Fruit fly (Drosophila melanogaster) whole organism, embryonic: ENCODE data around the gene CG34179.

Experiments
- Bgb ChIP-seq: fragments of 200-800 bp; sonication (Bioruptor generic); IDR thresholded peaks from 2 replicates; pipeline ENCODE4 v1.3.6; 2022; ENCODE audit warnings: missing biosample characterization, missing genetic modification characterization; ENCODE audit not compliant: partially characterized antibody
- Bteb2 ChIP-seq: fragments of 200-800 bp; sonication (Bioruptor generic); optimal IDR thresholded peaks from 2 replicates; lab custom pipeline; 2016; ENCODE audit warnings: missing biosample characterization, missing genetic modification characterization
- CG10209 ChIP-seq: fragments of 200-800 bp; sonication (Bioruptor generic); optimal IDR thresholded peaks from 3 replicates; lab custom pipeline; 2017; ENCODE audit warnings: missing biosample characterization, mild to moderate bottlenecking, missing genetic modification characterization, missing genetic modification reagents
- CG10267 ChIP-seq: fragments of 200-800 bp; sonication (Bioruptor generic); optimal IDR thresholded peaks from 2 replicates; lab custom pipeline; 2018; ENCODE audit warnings: missing biosample characterization, mild to moderate bottlenecking, missing genetic modification characterization, moderate library complexity
- CG10274 ChIP-seq: fragments of 200-800 bp; sonication (Bioruptor generic); optimal IDR thresholded peaks from 3 replicates; lab custom pipeline; 2017; ENCODE audit warnings: missing biosample characterization, mild to moderate bottlenecking, missing genetic modification characterization
- CG10543 ChIP-seq: fragments of 200-800 bp; sonication (Bioruptor generic); optimal IDR thresholded peaks from 3 replicates; lab custom pipeline; 2017; ENCODE audit warnings: missing biosample characterization, mild to moderate bottlenecking, missing genetic modification characterization, moderate library complexity
- CG11093 ChIP-seq: fragments of 200-800 bp; sonication (Bioruptor generic); IDR thresholded peaks from 3 replicates; pipeline ENCODE4 v1.3.6; 2022; ENCODE audit warnings: missing biosample characterization, missing genetic modification characterization
- CG12942 ChIP-seq: fragments of 200-800 bp; sonication (Bioruptor generic); optimal IDR thresholded peaks from 3 replicates; lab custom pipeline; 2016; ENCODE audit warnings: missing biosample characterization, missing genetic modification characterization
- CG13624 ChIP-seq: fragments of 200-800 bp; sonication (Bioruptor generic); optimal IDR thresholded peaks from 2 replicates; lab custom pipeline; 2016; ENCODE audit warnings: missing biosample characterization, missing genetic modification characterization
- CG14710 ChIP-seq: fragments of 200-800 bp; sonication (Bioruptor generic); optimal IDR thresholded peaks from 3 replicates; lab custom pipeline; 2019; ENCODE audit warnings: missing biosample characterization, mild to moderate bottlenecking, missing genetic modification characterization, moderate library complexity
- CG14860 ChIP-seq: fragments of 200-800 bp; sonication (Bioruptor generic); IDR thresholded peaks from 3 replicates; pipeline ENCODE4 v1.3.6; 2022; ENCODE audit warnings: missing biosample characterization, missing genetic modification characterization; ENCODE audit not compliant: partially characterized antibody
- CG17186 ChIP-seq: fragments of 200-800 bp; sonication (Bioruptor generic); optimal IDR thresholded peaks from 3 replicates; lab custom pipeline; 2017; ENCODE audit warnings: missing biosample characterization, missing genetic modification reagents, missing genetic modification characterization
- CG17802 ChIP-seq: fragments of 200-800 bp; sonication (Bioruptor generic); optimal IDR thresholded peaks from 2 replicates; lab custom pipeline; 2018; ENCODE audit warnings: missing biosample characterization, mild to moderate bottlenecking, missing genetic modification characterization, moderate library complexity
- CG2202 ChIP-seq: fragments of 200-800 bp; sonication (Bioruptor generic); optimal IDR thresholded peaks from 2 replicates; lab custom pipeline; 2018; ENCODE audit warnings: missing biosample characterization, mild to moderate bottlenecking, missing genetic modification characterization
- CG33213 ChIP-seq: fragments of 200-800 bp; sonication (Bioruptor generic); optimal IDR thresholded peaks from 3 replicates; lab custom pipeline; 2016; ENCODE audit warnings: missing biosample characterization, missing genetic modification characterization
- CG3726 ChIP-seq: fragments of 200-800 bp; sonication (Bioruptor generic); IDR thresholded peaks from 3 replicates; pipeline ENCODE4, ENCODE4 v1.3.6; 2022; ENCODE audit warnings: missing biosample characterization, missing genetic modification characterization
- CG43689 ChIP-seq: fragments of 200-800 bp; sonication (Bioruptor generic); IDR thresholded peaks from 2 replicates; pipeline ENCODE4 v1.3.6; 2022; ENCODE audit warnings: missing biosample characterization, missing genetic modification characterization
- CG6272 ChIP-seq: fragments of 200-800 bp; sonication (Bioruptor generic); IDR thresholded peaks from 2 replicates; pipeline ENCODE4 v1.3.6; 2022; ENCODE audit warnings: missing biosample characterization, missing genetic modification characterization
- CG7556 ChIP-seq: fragments of 200-800 bp; sonication (Bioruptor generic); optimal IDR thresholded peaks from 2 replicates; lab custom pipeline; 2017; ENCODE audit warnings: missing biosample characterization, mild to moderate bottlenecking, missing genetic modification characterization
- CG8924 ChIP-seq: fragments of 200-800 bp; optimal IDR thresholded peaks from 3 replicates; lab custom pipeline; 2019; ENCODE audit warnings: missing biosample characterization, mild to moderate bottlenecking, missing genetic modification characterization, moderate library complexity
- Dbx ChIP-seq: fragments of 200-800 bp; sonication (Bioruptor generic); IDR thresholded peaks from 3 replicates; pipeline ENCODE4 v1.3.6; 2022; ENCODE audit warnings: missing biosample characterization, missing genetic modification characterization
- Dref ChIP-seq: fragments of 200-800 bp; sonication (Bioruptor generic); IDR thresholded peaks from 2 replicates; pipeline ENCODE4 v1.3.6; 2022; ENCODE audit warnings: missing biosample characterization, missing genetic modification characterization
- H2.0 ChIP-seq: fragments of 200-800 bp; sonication (Bioruptor generic); IDR thresholded peaks from 2 replicates; pipeline ENCODE4 v1.3.6; 2022; ENCODE audit warnings: missing biosample characterization, missing genetic modification characterization
- HmgZ ChIP-seq: fragments of 200-800 bp; sonication (Bioruptor generic); optimal IDR thresholded peaks from 2 replicates; lab custom pipeline; 2018; ENCODE audit warnings: missing biosample characterization, mild to moderate bottlenecking, missing genetic modification characterization
- Hr51 ChIP-seq, 2 experiments: fragments of 200-800 bp; sonication (Bioruptor generic); optimal IDR thresholded peaks; 2 replicates in 1 of 2; 3 replicates in 1 of 2; lab custom pipeline; 2016 to 2018; ENCODE audit warnings: missing biosample characterization in 2 of 2, missing genetic modification characterization in 2 of 2, mild to moderate bottlenecking in 1 of 2, moderate library complexity in 1 of 2
- Jarid2 ChIP-seq: fragments of 200-800 bp; sonication (Bioruptor generic); optimal IDR thresholded peaks from 3 replicates; lab custom pipeline; 2017; ENCODE audit warnings: mild to moderate bottlenecking, missing biosample characterization, missing genetic modification reagents, missing genetic modification characterization
- Meics ChIP-seq: fragments of 200-800 bp; sonication (Bioruptor generic); optimal IDR thresholded peaks from 2 replicates; lab custom pipeline; 2017; ENCODE audit warnings: missing biosample characterization, mild to moderate bottlenecking, missing genetic modification characterization
- Neu2 ChIP-seq: fragments of 200-800 bp; sonication (Bioruptor generic); optimal IDR thresholded peaks from 3 replicates; lab custom pipeline; 2016; ENCODE audit warnings: missing biosample characterization, missing genetic modification characterization, borderline replicate concordance
- Ssrp ChIP-seq: fragments of 200-800 bp; sonication (Bioruptor generic); optimal IDR thresholded peaks from 2 replicates; lab custom pipeline; 2018; ENCODE audit warnings: missing biosample characterization, mild to moderate bottlenecking, missing genetic modification characterization, moderate library complexity
- Vsx1 ChIP-seq: fragments of 200-800 bp; sonication (Bioruptor generic); optimal IDR thresholded peaks from 2 replicates; lab custom pipeline; 2017; ENCODE audit warnings: missing biosample characterization, mild to moderate bottlenecking, missing genetic modification characterization, missing genetic modification reagents
- YL-1 ChIP-seq: fragments of 200-800 bp; sonication (Bioruptor generic); optimal IDR thresholded peaks from 3 replicates; lab custom pipeline; 2017; ENCODE audit warnings: missing biosample characterization, mild to moderate bottlenecking, missing genetic modification characterization
- al ChIP-seq: fragments of 200-800 bp; sonication (Bioruptor generic); IDR thresholded peaks from 2 replicates; pipeline ENCODE4 v1.3.6; 2022; ENCODE audit warnings: missing biosample characterization, missing genetic modification characterization
- bcd ChIP-seq: fragments of 200-800 bp; sonication (Bioruptor generic); optimal IDR thresholded peaks from 2 replicates; lab custom pipeline; 2017; ENCODE audit warnings: missing biosample characterization, mild to moderate bottlenecking, missing genetic modification characterization
- crc ChIP-seq: fragments of 200-800 bp; sonication (Bioruptor generic); optimal IDR thresholded peaks from 2 replicates; lab custom pipeline; 2016; ENCODE audit warnings: missing biosample characterization, missing genetic modification characterization
- emc ChIP-seq: fragments of 200-800 bp; sonication (Bioruptor generic); optimal IDR thresholded peaks from 2 replicates; lab custom pipeline; 2016; ENCODE audit warnings: missing biosample characterization, missing genetic modification characterization
- ewg ChIP-seq: fragments of 200-800 bp; sonication (Bioruptor generic); optimal IDR thresholded peaks from 3 replicates; lab custom pipeline; 2017; ENCODE audit warnings: mild to moderate bottlenecking, missing biosample characterization, missing genetic modification reagents, missing genetic modification characterization
- fd96Cb ChIP-seq: fragments of 200-800 bp; sonication (Bioruptor generic); optimal IDR thresholded peaks from 2 replicates; lab custom pipeline; 2018; ENCODE audit warnings: missing biosample characterization, mild to moderate bottlenecking, missing genetic modification characterization, moderate library complexity
- hb ChIP-seq: fragments of 200-800 bp; sonication (Bioruptor generic); IDR thresholded peaks from 3 replicates; pipeline ENCODE4 v1.3.6; 2022; ENCODE audit warnings: missing biosample characterization, missing genetic modification characterization; ENCODE audit not compliant: partially characterized antibody
- inv ChIP-seq: fragments of 200-800 bp; sonication (Bioruptor generic); IDR thresholded peaks from 2 replicates; pipeline ENCODE4 v1.3.6; 2022; ENCODE audit warnings: missing biosample characterization, missing genetic modification characterization; ENCODE audit not compliant: partially characterized antibody
- klu ChIP-seq: fragments of 200-800 bp; sonication (Bioruptor generic); IDR thresholded peaks from 2 replicates; pipeline ENCODE4 v1.3.6; 2022; ENCODE audit warnings: missing biosample characterization, missing genetic modification characterization
- lbe ChIP-seq: fragments of 200-800 bp; sonication (Bioruptor generic); optimal IDR thresholded peaks from 2 replicates; lab custom pipeline; 2016; ENCODE audit warnings: missing biosample characterization, mild to moderate bottlenecking, missing genetic modification characterization
- nau ChIP-seq: fragments of 200-800 bp; sonication (Bioruptor generic); optimal IDR thresholded peaks from 3 replicates; lab custom pipeline; 2017; ENCODE audit warnings: missing biosample characterization, mild to moderate bottlenecking, missing genetic modification characterization, missing genetic modification reagents
- peb ChIP-seq: fragments of 200-800 bp; sonication (Bioruptor generic); IDR thresholded peaks from 2 replicates; pipeline ENCODE4 v1.3.6; 2022; ENCODE audit warnings: missing biosample characterization, missing genetic modification characterization
- pho ChIP-seq: fragments of 200-800 bp; sonication (Bioruptor generic); optimal IDR thresholded peaks from 2 replicates; lab custom pipeline; 2016; ENCODE audit warnings: missing biosample characterization, missing genetic modification characterization
- pros ChIP-seq: fragments of 200-800 bp; sonication (Bioruptor generic); optimal IDR thresholded peaks from 3 replicates; lab custom pipeline; 2019; ENCODE audit warnings: missing biosample characterization, mild to moderate bottlenecking, missing genetic modification characterization, moderate library complexity
- row ChIP-seq: fragments of 200-800 bp; sonication (Bioruptor generic); IDR thresholded peaks from 3 replicates; pipeline ENCODE4 v1.3.6; 2022; ENCODE audit warnings: missing biosample characterization, missing genetic modification characterization
- sc ChIP-seq, 3 experiments: fragments of >200 bp in 2 of 3; fragments of 200-800 bp in 1 of 3; sonication (Bioruptor generic) in 1 of 3; optimal IDR thresholded peaks; 2 replicates in 2 of 3; 3 replicates in 1 of 3; lab custom pipeline; 2017; ENCODE audit warnings: mild to moderate bottlenecking in 1 of 3, missing biosample characterization in 1 of 3, missing genetic modification characterization in 1 of 3, missing genetic modification reagents in 1 of 3
- sd ChIP-seq: fragments of 200-800 bp; sonication (Bioruptor generic); optimal IDR thresholded peaks from 3 replicates; lab custom pipeline; 2018; ENCODE audit warnings: missing biosample characterization, mild to moderate bottlenecking, missing genetic modification characterization, moderate library complexity
- sisA ChIP-seq: fragments of 200-800 bp; sonication (Bioruptor generic); IDR thresholded peaks from 2 replicates; pipeline ENCODE4 v1.3.6; 2022; ENCODE audit warnings: missing biosample characterization, missing genetic modification characterization

CG34179 gene

dm6 chr2L:5999247-5999646 lies 49.3 kb downstream of the CG34179 start, which contains the start of gene Kdm5 (continued):
- TF ChIP-seq Jarid2 (peak; percentile 42), row (GFP tag; lab: Robert Waterston, UW) (peak; percentile 44), sd (tag; lab: Kevin White, UChicago) (no peak), emc (no peak), CG8924 (tag; lab: Kevin White, UChicago) (peak; percentile 7), CG6272 (GFP tag; lab: Robert Waterston, UW) (no peak), CG14860 (no peak), YL-1 (GFP tag; lab: Kevin White, UChicago) (peak; percentile 65), CG3726 (GFP tag; lab: Robert Waterston, UW) (no peak), Bgb (GFP tag; lab: Robert Waterston, UW) (peak; percentile 32; the same call in 1 of the 2 replicates), Hr51 (GFP tag; optimal IDR thresholded peaks at IDR 0.05; lab: Kevin White, UChicago) (peak in 1 of 2 experiments; percentile 2), fd96Cb (tag; lab: Kevin White, UChicago) (no peak), pros (GFP tag; lab: Kevin White, UChicago) (no peak), hb (GFP tag; lab: Robert Waterston, UW) (no peak), crc (GFP tag; lab: Kevin White, UChicago) (no peak), al (GFP tag; lab: Robert Waterston, UW) (no peak), CG10543 (GFP tag; lab: Kevin White, UChicago) (peak; percentile 78), lbe (no peak), pho (GFP tag; lab: Kevin White, UChicago) (peak; percentile 42), sc (optimal IDR thresholded peaks at IDR 0.05; lab: Kevin White, UChicago) (no peak), sc (GFP tag; optimal IDR thresholded peaks at IDR 0.05; lab: Kevin White, UChicago) (no peak), CG33213 (GFP tag; lab: Kevin White, UChicago) (peak; percentile 64), CG13624 (peak; percentile 54), CG7556 (GFP tag; lab: Kevin White, UChicago) (no peak), Meics (GFP tag; lab: Kevin White, UChicago) (peak; percentile 39), CG2202 (tag; lab: Kevin White, UChicago) (no peak), CG10274 (GFP tag; lab: Kevin White, UChicago) (peak; percentile 65), peb (GFP tag; lab: Robert Waterston, UW) (no peak), CG12942 (GFP tag; lab: Kevin White, UChicago) (no peak), klu (GFP tag; lab: Robert Waterston, UW) (peak; percentile 47; the same call in 1 of the 2 replicates), Bteb2 (GFP tag; lab: Kevin White, UChicago) (no peak), ewg (peak; percentile 51), HmgZ (tag; lab: Kevin White, UChicago) (peak; percentile 62), sisA (GFP tag; lab: Robert Waterston, UW) (no peak), Vsx1 (GFP tag; lab: Kevin White, UChicago) (peak; percentile 48), CG14710 (tag; lab: Kevin White, UChicago) (peak; percentile 46), CG10267 (tag; lab: Kevin White, UChicago) (peak; percentile 94), CG17186 (GFP tag; lab: Kevin White, UChicago) (peak; percentile 38), CG43689 (no peak), Dref (GFP tag; lab: Robert Waterston, UW) (peak; percentile 50; the same call in 1 of the 2 replicates), Ssrp (tag; lab: Kevin White, UChicago) (no peak), bcd (peak; percentile 52), CG11093 (no peak), Neu2 (GFP tag; lab: Kevin White, UChicago) (no peak), nau (GFP tag; lab: Kevin White, UChicago) (no peak), CG10209 (GFP tag; lab: Kevin White, UChicago) (no peak), H2.0 (GFP tag; lab: Robert Waterston, UW) (no peak), inv (GFP tag; lab: Robert Waterston, UW) (0 out of 2 replicates have a peak, but pooled peaks have one; percentile 20), Dbx (GFP tag; lab: Robert Waterston, UW) (peak; percentile 58; the same call in 2 of the 3 replicates), CG17802 (tag; lab: Kevin White, UChicago) (peak; percentile 44)
